Worm (Caenorhabditis elegans) whole organism, mixed stage, embryonic: ENCODE measurements around the gene vps-18.

Experiments used
- mep-1 ChIP-seq: fragments of 150-350 bp; optimal IDR thresholded peaks from 2 replicates; lab custom pipeline; 2017; ENCODE audit warnings: missing biosample characterization, missing genetic modification reagents, missing genetic modification characterization, inconsistent platforms
- nhr-237 ChIP-seq: fragments of 150-350 bp; optimal IDR thresholded peaks from 2 replicates; lab custom pipeline; 2014; ENCODE audit warnings: missing biosample characterization, missing genetic modification characterization
- nhr-28 ChIP-seq: fragments of 150-350 bp; optimal IDR thresholded peaks from 2 replicates; lab custom pipeline; 2014; ENCODE audit warnings: missing biosample characterization, missing genetic modification characterization
- unc-39 ChIP-seq: fragments of 150-350 bp; optimal IDR thresholded peaks from 2 replicates; lab custom pipeline; 2014; ENCODE audit warnings: missing biosample characterization, missing genetic modification characterization

ce11 chrII:4506552-4507291, 45.8 kb downstream of the vps-18 start:
- TF ChIP-seq unc-39 (tag; lab: Kevin White, UChicago), result no peak
- TF ChIP-seq nhr-237, result no peak
- no peak for TF ChIP-seq mep-1 (tag; lab: Kevin White, UChicago)
- TF ChIP-seq nhr-28, result no peak
